Fruit fly (Drosophila melanogaster): Measurements from ENCODE around the gene SNF4Agamma.

Gene SNF4Agamma

dm6 chr3R:21204500-21205167 is 64.1 kb downstream of the SNF4Agamma start:
- peak; percentile 22 for TF ChIP-seq mirr (GFP tag; optimal IDR thresholded peaks at IDR 0.05)
- no peak for TF ChIP-seq CG8765 (GFP tag; IDR thresholded peaks at IDR 0.05)
- peak; percentile 87 for TF ChIP-seq CG16863 (GFP tag; optimal IDR thresholded peaks at IDR 0.05)
- peak; percentile 55 for TF ChIP-seq ranshi (GFP tag; IDR thresholded peaks at IDR 0.05)
- peak; percentile 86 for TF ChIP-seq NfI (GFP tag; optimal IDR thresholded peaks at IDR 0.05)
- peak; percentile 89 for TF ChIP-seq CG12219 (GFP tag; optimal IDR thresholded peaks at IDR 0.05)
- TF ChIP-seq CG12391 (tag; optimal IDR thresholded peaks at IDR 0.05), result peak; percentile 90
- TF ChIP-seq cad (GFP tag; optimal IDR thresholded peaks at IDR 0.05), result no peak
- peak; percentile 76 for TF ChIP-seq CG11695 (GFP tag; IDR thresholded peaks at IDR 0.05)
- peak; percentile 33; the same call in 2 of the 3 replicates for TF ChIP-seq sr (GFP tag; IDR thresholded peaks at IDR 0.05)
- no peak for TF ChIP-seq ftz-f1 (GFP tag; optimal IDR thresholded peaks at IDR 0.05)
- peak; percentile 53 for TF ChIP-seq HLHmδ (GFP tag; optimal IDR thresholded peaks at IDR 0.05)
- TF ChIP-seq Sox100B (GFP tag; optimal IDR thresholded peaks at IDR 0.05), result peak; percentile 89
- peak; percentile 52 for TF ChIP-seq ab (GFP tag; optimal IDR thresholded peaks at IDR 0.05)
- TF ChIP-seq CG1233 (GFP tag; optimal IDR thresholded peaks at IDR 0.05), result peak; percentile 70
- no peak for TF ChIP-seq ato (GFP tag; IDR thresholded peaks at IDR 0.05; ENCODE audit: partially characterized antibody)
- TF ChIP-seq CG10431 (GFP tag; optimal IDR thresholded peaks at IDR 0.05), result peak; percentile 65
- TF ChIP-seq CG11723 (GFP tag; optimal IDR thresholded peaks at IDR 0.05), result peak; percentile 55
- peak; percentile 91 for TF ChIP-seq CG3163 (GFP tag; optimal IDR thresholded peaks at IDR 0.05)
- no peak for TF ChIP-seq fru (optimal IDR thresholded peaks at IDR 0.05)
- peak; percentile 11 for TF ChIP-seq Usf (GFP tag; optimal IDR thresholded peaks at IDR 0.05)
- 0 out of 2 replicates have a peak, but pooled peaks have one; percentile 16 for TF ChIP-seq CG9932 (GFP tag; IDR thresholded peaks at IDR 0.05)
- no peak; the same call in 2 of the 3 replicates for TF ChIP-seq CG34224 (GFP tag; IDR thresholded peaks at IDR 0.05; ENCODE audit: partially characterized antibody)
- peak; percentile 41 for TF ChIP-seq Dip3 (GFP tag; optimal IDR thresholded peaks at IDR 0.05)
- TF ChIP-seq hbn (GFP tag; IDR thresholded peaks at IDR 0.05; ENCODE audit: partially characterized antibody), result no peak
- no peak for TF ChIP-seq Tbp (GFP tag; optimal IDR thresholded peaks at IDR 0.05)
- TF ChIP-seq CG16779 (GFP tag; IDR thresholded peaks at IDR 0.05), result no peak
- peak; percentile 86 for TF ChIP-seq grau (tag; optimal IDR thresholded peaks at IDR 0.05)
- no peak for TF ChIP-seq Kr (GFP tag; optimal IDR thresholded peaks at IDR 0.05)
- peak; percentile 35 for TF ChIP-seq CG10274 (GFP tag; optimal IDR thresholded peaks at IDR 0.05)
- 0 out of 2 replicates have a peak, but pooled peaks have one; percentile 27 for TF ChIP-seq Lim3 (GFP tag; IDR thresholded peaks at IDR 0.05)
- TF ChIP-seq sisA (GFP tag; IDR thresholded peaks at IDR 0.05), result peak; percentile 78
- peak; percentile 57 for TF ChIP-seq CG15696 (tag; optimal IDR thresholded peaks at IDR 0.05)
- TF ChIP-seq pho (GFP tag; optimal IDR thresholded peaks at IDR 0.05), result peak; percentile 52
- TF ChIP-seq gsb (GFP tag; IDR thresholded peaks at IDR 0.05), result no peak
- peak; percentile 89 for TF ChIP-seq CG17829 (tag; optimal IDR thresholded peaks at IDR 0.05)
- no peak for TF ChIP-seq CG11560 (tag; IDR thresholded peaks at IDR 0.05)
- peak; percentile 80 for TF ChIP-seq ci (GFP tag; IDR thresholded peaks at IDR 0.05)
- peak in 1 of 2 experiments; percentile 81 for TF ChIP-seq Hr78 (GFP tag; optimal IDR thresholded peaks at IDR 0.05)
- no peak for TF ChIP-seq corto (GFP tag; optimal IDR thresholded peaks at IDR 0.05)
- peak; percentile 34 for TF ChIP-seq CG4328 (GFP tag; optimal IDR thresholded peaks at IDR 0.05)
- peak; percentile 93 for TF ChIP-seq phol (tag; optimal IDR thresholded peaks at IDR 0.05)
- TF ChIP-seq sd (tag; optimal IDR thresholded peaks at IDR 0.05), result peak; percentile 59
- TF ChIP-seq kah (GFP tag; optimal IDR thresholded peaks at IDR 0.05), result peak; percentile 39
- TF ChIP-seq unc-4 (GFP tag; IDR thresholded peaks at IDR 0.05; ENCODE audit: partially characterized antibody), result peak; percentile 43; the same call in 1 of the 2 replicates
- TF ChIP-seq HLH3B (GFP tag; IDR thresholded peaks at IDR 0.05), result peak; percentile 85
- peak; percentile 82 for TF ChIP-seq NC2β (GFP tag; optimal IDR thresholded peaks at IDR 0.05)
- TF ChIP-seq CG10654 (GFP tag; optimal IDR thresholded peaks at IDR 0.05), result peak; percentile 67
- TF ChIP-seq danr (GFP tag; IDR thresholded peaks at IDR 0.05), result peak; percentile 69
- TF ChIP-seq wor (GFP tag; IDR thresholded peaks at IDR 0.05), result peak; percentile 86
